Worm (Caenorhabditis elegans): ENCODE data around the gene irld-26.

DNA sequence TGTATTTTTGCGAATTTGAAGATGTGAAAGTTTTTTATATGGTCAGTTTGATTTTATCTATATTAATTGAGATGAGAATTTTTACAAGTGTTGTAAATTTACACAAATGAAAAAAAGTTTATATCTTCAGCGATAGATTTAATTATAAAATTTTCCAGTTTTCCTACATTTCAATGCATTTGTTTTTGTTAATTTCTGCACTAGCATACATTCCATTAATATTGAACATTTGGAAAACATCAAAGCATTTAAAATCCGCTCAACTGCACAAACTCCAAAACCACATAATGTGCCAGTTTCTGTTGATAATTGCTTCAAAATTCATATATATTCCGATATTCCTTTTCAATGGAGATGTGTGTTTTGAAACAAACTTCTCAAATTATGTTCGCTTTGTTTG lies 22.1 kb upstream of the irld-26 start, which contains the start of gene srh-277:
- no peak for TF ChIP-seq elt-3 (tag; optimal IDR thresholded peaks at IDR 0.05)
- no peak for TF ChIP-seq nhr-12 (tag; optimal IDR thresholded peaks at IDR 0.05)
- TF ChIP-seq ztf-11 (tag; optimal IDR thresholded peaks at IDR 0.05) = no peak
- TF ChIP-seq lsy-2 (tag; optimal IDR thresholded peaks at IDR 0.05) = no peak
- TF ChIP-seq snpc-4 (tag; optimal IDR thresholded peaks at IDR 0.05) = no peak
- TF ChIP-seq elt-1 (tag; optimal IDR thresholded peaks at IDR 0.05; ENCODE audit: borderline replicate concordance, insufficient read depth) = no peak
- TF ChIP-seq ces-1 (GFP tag; optimal IDR thresholded peaks at IDR 0.05) = no peak
- no peak for TF ChIP-seq nhr-237 (tag; optimal IDR thresholded peaks at IDR 0.05)
- TF ChIP-seq mep-1 (tag; optimal IDR thresholded peaks at IDR 0.05) = no peak
- no peak for TF ChIP-seq pha-4 (tag; optimal IDR thresholded peaks at IDR 0.05)

All from whole organism, mixed stage, embryonic.